Fruit fly (Drosophila melanogaster) whole organism, embryonic: ENCODE results near the gene CG4291.

Source experiments
- Atf3 ChIP-seq: fragments of 200-800 bp; sonication (Bioruptor generic); optimal IDR thresholded peaks from 3 replicates; lab custom pipeline; 2016; ENCODE audit warnings: missing biosample characterization, missing genetic modification characterization
- BEAF-32 ChIP-seq: fragments of 200-800 bp; sonication (Bioruptor generic); optimal IDR thresholded peaks from 3 replicates; lab custom pipeline; 2017; ENCODE audit warnings: missing biosample characterization, missing genetic modification characterization, mild to moderate bottlenecking, moderate library complexity, missing genetic modification reagents
- CG10267 ChIP-seq: fragments of 200-800 bp; sonication (Bioruptor generic); optimal IDR thresholded peaks from 2 replicates; lab custom pipeline; 2018; ENCODE audit warnings: missing biosample characterization, mild to moderate bottlenecking, missing genetic modification characterization, moderate library complexity
- CG10654 ChIP-seq: fragments of 200-800 bp; sonication (Bioruptor generic); optimal IDR thresholded peaks from 2 replicates; lab custom pipeline; 2016; ENCODE audit warnings: missing biosample characterization, missing genetic modification characterization
- CG10979 ChIP-seq: fragments of 200-800 bp; sonication (Bioruptor generic); optimal IDR thresholded peaks from 2 replicates; lab custom pipeline; 2018; ENCODE audit warnings: missing biosample characterization, mild to moderate bottlenecking, missing genetic modification characterization, moderate library complexity
- CG12391 ChIP-seq: fragments of 200-800 bp; sonication (Bioruptor generic); optimal IDR thresholded peaks from 3 replicates; lab custom pipeline; 2018; ENCODE audit warnings: missing biosample characterization, mild to moderate bottlenecking, missing genetic modification characterization, moderate library complexity
- CG13624 ChIP-seq: fragments of 200-800 bp; sonication (Bioruptor generic); optimal IDR thresholded peaks from 2 replicates; lab custom pipeline; 2016; ENCODE audit warnings: missing biosample characterization, missing genetic modification characterization
- CG13775 ChIP-seq: fragments of 200-800 bp; sonication (Bioruptor generic); optimal IDR thresholded peaks from 3 replicates; lab custom pipeline; 2017; ENCODE audit warnings: missing biosample characterization, mild to moderate bottlenecking, missing genetic modification characterization
- CG14860 ChIP-seq: fragments of 200-800 bp; sonication (Bioruptor generic); IDR thresholded peaks from 3 replicates; pipeline ENCODE4 v1.3.6; 2022; ENCODE audit warnings: missing biosample characterization, missing genetic modification characterization; ENCODE audit not compliant: partially characterized antibody
- CG14965 ChIP-seq: fragments of 200-800 bp; sonication (Bioruptor generic); optimal IDR thresholded peaks from 2 replicates; lab custom pipeline; 2016; ENCODE audit warnings: missing biosample characterization, missing genetic modification characterization, borderline replicate concordance
- CG1529 ChIP-seq: fragments of 200-800 bp; sonication (Bioruptor generic); optimal IDR thresholded peaks from 3 replicates; lab custom pipeline; 2018; ENCODE audit warnings: missing biosample characterization, missing genetic modification characterization
- CG15479 ChIP-seq: fragments of 200-800 bp; sonication (Bioruptor generic); optimal IDR thresholded peaks from 3 replicates; lab custom pipeline; 2019; ENCODE audit warnings: missing biosample characterization, mild to moderate bottlenecking, missing genetic modification characterization, moderate library complexity
- CG1603 ChIP-seq: fragments of 200-800 bp; sonication (Bioruptor generic); optimal IDR thresholded peaks from 2 replicates; lab custom pipeline; 2019; ENCODE audit warnings: missing biosample characterization, mild to moderate bottlenecking, missing genetic modification characterization, moderate library complexity
- CG2129 ChIP-seq: fragments of 200-800 bp; sonication (Bioruptor generic); IDR thresholded peaks from 2 replicates; pipeline ENCODE4 v1.3.6; 2022; ENCODE audit warnings: missing biosample characterization, missing genetic modification characterization; ENCODE audit not compliant: partially characterized antibody
- CG32767 ChIP-seq: fragments of 200-800 bp; sonication (Bioruptor generic); IDR thresholded peaks from 2 replicates; pipeline ENCODE4 v1.3.6; 2022; ENCODE audit warnings: missing biosample characterization, missing genetic modification characterization
- CG4424 ChIP-seq: fragments of 200-800 bp; sonication (Bioruptor generic); optimal IDR thresholded peaks from 3 replicates; lab custom pipeline; 2016; ENCODE audit warnings: missing biosample characterization, missing genetic modification characterization
- CG5953 ChIP-seq: fragments of 200-800 bp; sonication (Bioruptor generic); IDR thresholded peaks from 2 replicates; pipeline ENCODE4 v1.3.6; 2022; ENCODE audit warnings: missing biosample characterization, missing genetic modification characterization
- CG7963 ChIP-seq: fragments of 200-800 bp; sonication (Bioruptor generic); IDR thresholded peaks from 3 replicates; pipeline ENCODE4 v1.3.6; 2022; ENCODE audit warnings: missing biosample characterization, missing genetic modification characterization; ENCODE audit not compliant: partially characterized antibody
- CG7987 ChIP-seq: fragments of 200-800 bp; sonication (Bioruptor generic); optimal IDR thresholded peaks from 2 replicates; lab custom pipeline; 2018; ENCODE audit warnings: missing biosample characterization, mild to moderate bottlenecking, missing genetic modification characterization, moderate library complexity
- CG8765 ChIP-seq: fragments of 200-800 bp; sonication (Bioruptor generic); IDR thresholded peaks from 2 replicates; pipeline ENCODE4 v1.3.6; 2022; ENCODE audit warnings: missing biosample characterization, missing genetic modification characterization
- Doc3 ChIP-seq: fragments of 200-800 bp; sonication (Bioruptor generic); IDR thresholded peaks from 3 replicates; pipeline ENCODE4 v1.3.6; 2022; ENCODE audit warnings: missing biosample characterization, missing genetic modification characterization; ENCODE audit not compliant: partially characterized antibody
- Dref ChIP-seq: fragments of 200-800 bp; sonication (Bioruptor generic); IDR thresholded peaks from 2 replicates; pipeline ENCODE4 v1.3.6; 2022; ENCODE audit warnings: missing biosample characterization, missing genetic modification characterization
- Drgx ChIP-seq: fragments of 200-800 bp; sonication (Bioruptor generic); IDR thresholded peaks from 2 replicates; pipeline ENCODE4 v1.3.6; 2022; ENCODE audit warnings: missing biosample characterization, missing genetic modification characterization
- E2f2 ChIP-seq: fragments of 200-800 bp; sonication (Bioruptor generic); IDR thresholded peaks from 2 replicates; pipeline ENCODE4 v1.3.6; 2022; ENCODE audit warnings: missing biosample characterization, missing genetic modification characterization
- Ets65A ChIP-seq: fragments of 200-800 bp; sonication (Bioruptor generic); peaks from one replicate; lab custom pipeline; 2016; ENCODE audit warnings: missing biosample characterization, missing genetic modification characterization
- Hmx ChIP-seq: fragments of 200-800 bp; sonication (Bioruptor generic); optimal IDR thresholded peaks from 2 replicates; lab custom pipeline; 2016; ENCODE audit warnings: missing biosample characterization, missing genetic modification characterization
- MBD-R2 ChIP-seq: fragments of 200-800 bp; sonication (Bioruptor generic); IDR thresholded peaks from 2 replicates; pipeline ENCODE4 v1.3.6; 2022; ENCODE audit warnings: missing biosample characterization, missing genetic modification characterization
- Scr ChIP-seq: fragments of 200-800 bp; sonication (Bioruptor generic); IDR thresholded peaks from 2 replicates; pipeline ENCODE4 v1.3.6; 2022; ENCODE audit warnings: missing biosample characterization, missing genetic modification characterization; ENCODE audit not compliant: partially characterized antibody
- Six4 ChIP-seq: fragments of 200-800 bp; sonication (Bioruptor generic); optimal IDR thresholded peaks from 2 replicates; lab custom pipeline; 2016; ENCODE audit warnings: missing biosample characterization, missing genetic modification characterization
- Sry-δ ChIP-seq: fragments of 200-800 bp; sonication (Bioruptor generic); optimal IDR thresholded peaks from 2 replicates; lab custom pipeline; 2016; ENCODE audit warnings: missing biosample characterization, missing genetic modification characterization
- YL-1 ChIP-seq: fragments of 200-800 bp; sonication (Bioruptor generic); optimal IDR thresholded peaks from 3 replicates; lab custom pipeline; 2017; ENCODE audit warnings: missing biosample characterization, mild to moderate bottlenecking, missing genetic modification characterization
- amos ChIP-seq: fragments of 200-800 bp; sonication (Bioruptor generic); IDR thresholded peaks from 2 replicates; pipeline ENCODE4 v1.3.6; 2022; ENCODE audit warnings: missing biosample characterization, missing genetic modification characterization; ENCODE audit not compliant: partially characterized antibody
- ato ChIP-seq: fragments of 200-800 bp; sonication (Bioruptor generic); IDR thresholded peaks from 2 replicates; pipeline ENCODE4 v1.3.6; 2022; ENCODE audit warnings: missing biosample characterization, missing genetic modification characterization; ENCODE audit not compliant: partially characterized antibody
- bbx ChIP-seq: fragments of 200-800 bp; sonication (Bioruptor generic); IDR thresholded peaks from 2 replicates; pipeline ENCODE4 v1.3.6; 2022; ENCODE audit warnings: missing biosample characterization, missing genetic modification characterization; ENCODE audit not compliant: partially characterized antibody
- ci ChIP-seq: fragments of 200-800 bp; sonication (Bioruptor generic); IDR thresholded peaks from 3 replicates; pipeline ENCODE4 v1.3.6; 2022; ENCODE audit warnings: missing biosample characterization, missing genetic modification characterization
- dmrt99B ChIP-seq: fragments of 200-800 bp; sonication (Bioruptor generic); optimal IDR thresholded peaks from 2 replicates; lab custom pipeline; 2018; ENCODE audit warnings: missing biosample characterization, mild to moderate bottlenecking, missing genetic modification characterization, moderate library complexity
- fru ChIP-seq: fragments of >200 bp; optimal IDR thresholded peaks from 2 replicates; lab custom pipeline; 2017
- gcm2 ChIP-seq: fragments of 200-800 bp; sonication (Bioruptor generic); optimal IDR thresholded peaks from 2 replicates; lab custom pipeline; 2016; ENCODE audit warnings: missing biosample characterization, missing genetic modification characterization
- inv ChIP-seq: fragments of 200-800 bp; sonication (Bioruptor generic); IDR thresholded peaks from 2 replicates; pipeline ENCODE4 v1.3.6; 2022; ENCODE audit warnings: missing biosample characterization, missing genetic modification characterization; ENCODE audit not compliant: partially characterized antibody
- mirr ChIP-seq: fragments of 200-800 bp; sonication (Bioruptor generic); optimal IDR thresholded peaks from 3 replicates; lab custom pipeline; 2018; ENCODE audit warnings: missing biosample characterization, mild to moderate bottlenecking, missing genetic modification characterization
- mld ChIP-seq: fragments of 200-800 bp; sonication (Bioruptor generic); IDR thresholded peaks from 3 replicates; pipeline ENCODE4 v1.3.6; 2022; ENCODE audit warnings: missing biosample characterization, missing genetic modification characterization; ENCODE audit not compliant: partially characterized antibody
- nom ChIP-seq: fragments of 200-800 bp; sonication (Bioruptor generic); optimal IDR thresholded peaks from 2 replicates; lab custom pipeline; 2017; ENCODE audit warnings: missing biosample characterization, missing genetic modification characterization, mild to moderate bottlenecking, moderate library complexity, missing genetic modification reagents
- psq ChIP-seq: fragments of 200-800 bp; sonication (Bioruptor generic); optimal IDR thresholded peaks from 2 replicates; lab custom pipeline; 2017; ENCODE audit warnings: missing biosample characterization, missing genetic modification characterization
- pum ChIP-seq: fragments of 200-800 bp; sonication (Bioruptor generic); optimal IDR thresholded peaks from 2 replicates; lab custom pipeline; 2016; ENCODE audit warnings: missing biosample characterization, missing genetic modification characterization
- pzg ChIP-seq: fragments of 200-800 bp; sonication (Bioruptor generic); optimal IDR thresholded peaks from 3 replicates; lab custom pipeline; 2018; ENCODE audit warnings: missing biosample characterization, mild to moderate bottlenecking, missing genetic modification characterization, moderate library complexity
- row ChIP-seq: fragments of 200-800 bp; sonication (Bioruptor generic); IDR thresholded peaks from 3 replicates; pipeline ENCODE4 v1.3.6; 2022; ENCODE audit warnings: missing biosample characterization, missing genetic modification characterization
- trem ChIP-seq: fragments of 200-800 bp; optimal IDR thresholded peaks from 3 replicates; lab custom pipeline; 2019; ENCODE audit warnings: missing biosample characterization, mild to moderate bottlenecking, missing genetic modification characterization, moderate library complexity
- zen ChIP-seq: fragments of 200-800 bp; sonication (Bioruptor generic); optimal IDR thresholded peaks from 3 replicates; lab custom pipeline; 2018; ENCODE audit warnings: missing biosample characterization, mild to moderate bottlenecking, missing genetic modification characterization, moderate library complexity

CG4291 gene

dm6 chr2L:817850-818249 lies 34.7 kb downstream of the CG4291 start, which contains the start of gene CG15880:
Gene CG15880, minus strand, starts transcription at chr2L:817950.
- TF ChIP-seq CG14860 (GFP tag; lab: Robert Waterston, UW) (no peak), CG8765 (no peak), CG14965 (GFP tag; lab: Kevin White, UChicago) (no peak), Six4 (GFP tag; lab: Kevin White, UChicago) (no peak), CG5953 (GFP tag; lab: Robert Waterston, UW) (no peak), dmrt99B (tag; lab: Kevin White, UChicago) (no peak), Atf3 (GFP tag; lab: Kevin White, UChicago) (no peak), zen (tag; lab: Kevin White, UChicago) (no peak), gcm2 (GFP tag; lab: Kevin White, UChicago) (no peak), Hmx (GFP tag; lab: Kevin White, UChicago) (no peak), CG13775 (GFP tag; lab: Kevin White, UChicago) (no peak), CG12391 (tag; lab: Kevin White, UChicago) (no peak), CG15479 (GFP tag; lab: Kevin White, UChicago) (no peak), CG7987 (GFP tag; lab: Kevin White, UChicago) (no peak), psq (GFP tag; lab: Kevin White, UChicago) (no peak), pum (no peak), CG13624 (GFP tag; lab: Kevin White, UChicago) (no peak)

DNA sequence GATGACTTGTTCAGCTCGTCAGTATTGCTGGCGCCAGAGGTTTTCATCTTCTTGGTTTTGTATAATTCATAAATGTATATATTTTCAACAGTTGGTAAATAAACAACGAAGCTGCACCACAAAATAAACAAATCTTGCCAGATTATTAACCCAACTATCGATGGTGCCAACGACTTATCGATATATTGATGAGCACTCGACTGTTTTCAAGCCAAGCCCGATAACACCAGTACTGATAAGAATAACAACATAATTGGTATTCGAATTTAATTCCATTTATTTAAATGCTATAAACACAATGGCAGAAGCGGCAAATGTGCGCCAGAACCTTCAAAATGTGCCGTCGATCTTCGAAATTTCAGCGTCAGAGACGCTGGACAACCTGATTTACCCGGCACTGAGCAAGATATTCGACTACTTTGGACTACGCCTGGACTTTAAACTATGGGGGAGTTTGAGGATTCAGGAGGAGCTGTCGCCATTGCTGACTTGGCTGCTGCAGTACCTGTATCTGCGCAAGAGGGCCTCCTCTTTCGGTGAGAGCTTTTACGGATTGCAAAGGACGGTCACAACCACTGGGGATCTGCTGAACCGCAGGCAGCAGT lies 36.6 kb downstream of the CG4291 start, which contains the start of the genes Saf6 and Pex12:
Gene Saf6 (minus strand): TSS at position 166 of the 605 bp plus-strand sequence.
Gene Pex12 (plus strand): TSS at position 209 of the 605 bp plus-strand sequence.
- TF ChIP-seq CG14860 (GFP tag; lab: Robert Waterston, UW) (peak; percentile 85), Doc3 (GFP tag; lab: Robert Waterston, UW) (peak; percentile 76), fru (lab: Kevin White, UChicago) (no peak), mirr (GFP tag; lab: Kevin White, UChicago) (peak; percentile 22), bbx (GFP tag; lab: Robert Waterston, UW) (peak; percentile 82), MBD-R2 (GFP tag; lab: Robert Waterston, UW) (peak; percentile 90), inv (GFP tag; lab: Robert Waterston, UW) (peak; percentile 68), row (GFP tag; lab: Robert Waterston, UW) (peak; percentile 47), Scr (GFP tag; lab: Robert Waterston, UW) (peak; percentile 83), YL-1 (GFP tag; lab: Kevin White, UChicago) (peak; percentile 7), trem (tag; lab: Kevin White, UChicago) (peak; percentile 11), ato (GFP tag; lab: Robert Waterston, UW) (peak; percentile 75), CG4424 (GFP tag; lab: Kevin White, UChicago) (no peak), pzg (GFP tag; lab: Kevin White, UChicago) (peak; percentile 57), Sry-δ (GFP tag; lab: Kevin White, UChicago) (peak; percentile 68), BEAF-32 (GFP tag; lab: Kevin White, UChicago) (peak; percentile 79), CG1603 (tag; lab: Kevin White, UChicago) (peak; percentile 43), CG10654 (GFP tag; lab: Kevin White, UChicago) (no peak), CG2129 (peak; percentile 73), Dref (GFP tag; lab: Robert Waterston, UW) (peak; percentile 88), CG7963 (GFP tag; lab: Robert Waterston, UW) (peak; percentile 83), Ets65A (GFP tag; lab: Kevin White, UChicago) (no peak), CG10979 (peak; percentile 26), Drgx (no peak), mld (GFP tag; lab: Robert Waterston, UW) (0 out of 3 replicates have a peak, but pooled peaks have one; percentile 51), ci (GFP tag; lab: Robert Waterston, UW) (0 out of 3 replicates have a peak, but pooled peaks have one; percentile 12), E2f2 (GFP tag; lab: Robert Waterston, UW) (peak; percentile 52), CG10267 (tag; lab: Kevin White, UChicago) (peak; percentile 20), CG1529 (no peak), nom (GFP tag; lab: Kevin White, UChicago) (peak; percentile 65), CG32767 (GFP tag; lab: Robert Waterston, UW) (no peak), amos (GFP tag; lab: Robert Waterston, UW) (peak; percentile 79)
